Worm (Caenorhabditis elegans) whole organism, dauer: Measurements from ENCODE around the gene ifa-3.

Source experiments
- unc-62 ChIP-seq: sonication (generic microtip); optimal IDR thresholded peaks from 2 replicates; lab custom pipeline; 2017; ENCODE audit warnings: missing biosample characterization, missing genetic modification reagents, missing genetic modification characterization

The ifa-3 gene

DNA sequence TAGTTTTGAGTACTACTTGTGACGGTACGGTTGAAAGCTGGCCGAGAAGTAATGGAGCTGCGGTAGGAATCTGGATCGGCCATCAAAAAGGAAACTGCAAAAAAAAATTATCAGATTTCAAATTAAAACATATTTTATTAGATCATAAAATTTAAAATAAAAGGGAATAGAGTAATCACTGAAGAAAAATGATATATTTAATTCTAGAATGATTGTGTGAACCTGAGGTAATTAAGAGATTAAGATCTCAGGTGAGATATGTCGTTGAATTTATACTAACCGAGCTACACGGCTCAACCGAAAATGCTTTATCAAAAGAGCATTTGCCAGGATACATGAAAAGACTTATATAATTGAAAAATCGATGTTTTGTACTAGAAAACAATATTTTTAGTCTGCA, at the start of gene ifa-3:
Gene ifa-3 (minus strand): TSS at position 101 of the 400 bp plus-strand sequence.
- TF ChIP-seq unc-62 (GFP tag; lab: Kevin White, UChicago): no peak

DNA sequence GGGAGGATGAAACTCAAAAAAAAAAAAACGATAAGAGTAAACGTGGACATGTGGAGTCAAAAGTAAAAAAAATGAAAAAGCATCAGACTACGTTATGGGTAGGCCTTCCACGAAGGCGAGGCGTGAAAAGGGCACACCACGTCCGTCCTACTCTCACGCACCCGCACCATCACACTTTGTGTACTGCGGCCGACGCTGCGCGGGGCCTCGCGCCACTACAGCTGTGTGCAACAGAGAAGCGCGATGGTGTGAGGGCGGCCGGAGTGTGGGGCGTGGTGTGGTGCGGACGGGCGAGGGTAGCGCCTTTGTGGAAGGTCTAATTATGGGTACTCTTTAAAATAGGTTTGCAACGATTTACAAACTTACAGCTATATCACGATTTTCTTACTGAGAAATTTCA, 48.4 kb upstream of the ifa-3 start:
- no peak for TF ChIP-seq unc-62 (GFP tag; lab: Kevin White, UChicago)

- TF ChIP-seq unc-62 (GFP tag; lab: Kevin White, UChicago): no peak
Measured at ce11 chrX:16317629-16318028, 47.8 kb upstream of the ifa-3 start, which contains the start of gene T01B4.3. Gene T01B4.3, minus strand, starts transcription at chrX:16317729.

ce11 chrX:16309705-16310104, 39.8 kb upstream of the ifa-3 start:
- no peak for TF ChIP-seq unc-62 (GFP tag; lab: Kevin White, UChicago)

- no peak for TF ChIP-seq unc-62 (GFP tag; lab: Kevin White, UChicago)
Measured at ce11 chrX:16306164-16306563, 36.3 kb upstream of the ifa-3 start, which contains the start of gene twk-22. Gene twk-22, plus strand, starts transcription at chrX:16306464.

ce11 chrX:16300422-16300821, 30.6 kb upstream of the ifa-3 start:
- TF ChIP-seq unc-62 (GFP tag; lab: Kevin White, UChicago): no peak

- TF ChIP-seq unc-62 (GFP tag; lab: Kevin White, UChicago): no peak
Measured at ce11 chrX:16299859-16300258, 30.0 kb upstream of the ifa-3 start, which contains the start of gene twk-21. Gene twk-21, plus strand, starts transcription at chrX:16299892.

- no peak for TF ChIP-seq unc-62 (GFP tag; lab: Kevin White, UChicago)
Measured at ce11 chrX:16298173-16298572, 28.3 kb upstream of the ifa-3 start.

- TF ChIP-seq unc-62 (GFP tag; lab: Kevin White, UChicago): no peak
Measured at ce11 chrX:16297123-16297522, 27.3 kb upstream of the ifa-3 start.

- TF ChIP-seq unc-62 (GFP tag; lab: Kevin White, UChicago): no peak
Measured at ce11 chrX:16292933-16293332, 23.1 kb upstream of the ifa-3 start, which contains the start of gene F52E10.4. Gene F52E10.4, minus strand, starts transcription at chrX:16293033.

ce11 chrX:16290536-16290935, 20.7 kb upstream of the ifa-3 start:
- TF ChIP-seq unc-62 (GFP tag; lab: Kevin White, UChicago): no peak

DNA sequence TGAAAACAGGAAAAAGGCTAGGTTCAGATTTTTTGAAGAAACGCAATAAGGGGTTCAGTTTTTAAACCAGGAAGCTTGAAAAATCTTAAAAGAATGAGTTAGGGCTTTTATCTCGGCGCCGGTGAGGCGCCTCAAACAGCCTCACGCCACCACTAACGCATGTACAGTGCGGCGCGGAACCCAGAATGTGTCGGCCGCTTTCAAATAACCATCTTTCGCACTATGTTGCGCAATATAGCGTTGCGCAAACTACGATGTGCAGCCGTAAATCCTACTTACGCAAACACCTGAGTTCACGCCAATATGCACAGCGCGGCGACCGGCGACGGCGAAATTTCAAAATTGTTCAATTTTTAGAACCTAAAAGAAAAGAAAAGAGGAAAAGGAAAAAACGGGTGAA, 19.8 kb upstream of the ifa-3 start:
- TF ChIP-seq unc-62 (GFP tag; lab: Kevin White, UChicago): no peak

DNA sequence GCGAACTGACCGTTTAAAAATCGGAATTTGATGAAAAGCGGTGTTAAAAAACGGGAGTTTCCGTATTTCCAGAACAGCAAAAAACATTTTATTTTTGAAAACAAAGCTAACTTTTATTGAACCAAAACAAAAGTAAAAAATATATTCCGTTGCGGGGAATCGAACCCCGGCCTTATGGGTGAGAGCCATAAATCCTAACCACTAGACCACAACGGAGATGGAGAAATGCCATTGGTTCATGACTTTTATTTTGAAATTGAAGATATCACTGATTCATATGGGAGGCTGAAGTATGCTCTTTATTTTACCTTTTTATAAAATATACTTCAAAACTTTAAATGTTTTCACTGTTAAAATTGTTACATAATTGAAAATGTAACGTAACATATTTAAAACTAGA, 15.3 kb upstream of the ifa-3 start:
- no peak for TF ChIP-seq unc-62 (GFP tag; lab: Kevin White, UChicago)

DNA sequence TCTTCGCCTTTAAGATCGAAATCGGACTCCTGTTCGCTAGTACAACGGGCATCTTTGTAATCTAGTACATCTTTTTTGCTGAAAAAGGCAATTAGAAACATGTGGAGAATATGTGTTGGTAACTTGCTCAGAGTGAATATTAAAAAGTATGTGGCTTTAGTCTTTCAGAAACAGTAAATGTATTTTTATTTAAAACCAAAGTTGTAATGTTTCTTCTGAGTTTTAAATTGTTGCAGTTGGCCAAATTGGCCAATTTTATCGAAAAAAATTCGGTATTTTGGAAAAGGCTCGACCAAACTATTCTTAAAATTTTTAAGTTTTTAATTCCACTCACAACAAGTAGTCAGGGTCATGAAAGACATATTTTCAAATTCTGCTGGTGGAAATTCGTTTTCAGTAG, 13.2 kb upstream of the ifa-3 start, which contains the start of gene F52E10.2:
Gene F52E10.2 (minus strand): TSS at position 101 of the 400 bp plus-strand sequence.
- TF ChIP-seq unc-62 (GFP tag; lab: Kevin White, UChicago): no peak

- TF ChIP-seq unc-62 (GFP tag; lab: Kevin White, UChicago): no peak
Measured at ce11 chrX:16275255-16275813, 5.5 kb upstream of the ifa-3 start, which contains the start of gene sdc-1. Gene sdc-1, plus strand, starts transcription at chrX:16275763.

ce11 chrX:16271147-16271546, 1.3 kb upstream of the ifa-3 start:
- no peak for TF ChIP-seq unc-62 (GFP tag; lab: Kevin White, UChicago)

DNA sequence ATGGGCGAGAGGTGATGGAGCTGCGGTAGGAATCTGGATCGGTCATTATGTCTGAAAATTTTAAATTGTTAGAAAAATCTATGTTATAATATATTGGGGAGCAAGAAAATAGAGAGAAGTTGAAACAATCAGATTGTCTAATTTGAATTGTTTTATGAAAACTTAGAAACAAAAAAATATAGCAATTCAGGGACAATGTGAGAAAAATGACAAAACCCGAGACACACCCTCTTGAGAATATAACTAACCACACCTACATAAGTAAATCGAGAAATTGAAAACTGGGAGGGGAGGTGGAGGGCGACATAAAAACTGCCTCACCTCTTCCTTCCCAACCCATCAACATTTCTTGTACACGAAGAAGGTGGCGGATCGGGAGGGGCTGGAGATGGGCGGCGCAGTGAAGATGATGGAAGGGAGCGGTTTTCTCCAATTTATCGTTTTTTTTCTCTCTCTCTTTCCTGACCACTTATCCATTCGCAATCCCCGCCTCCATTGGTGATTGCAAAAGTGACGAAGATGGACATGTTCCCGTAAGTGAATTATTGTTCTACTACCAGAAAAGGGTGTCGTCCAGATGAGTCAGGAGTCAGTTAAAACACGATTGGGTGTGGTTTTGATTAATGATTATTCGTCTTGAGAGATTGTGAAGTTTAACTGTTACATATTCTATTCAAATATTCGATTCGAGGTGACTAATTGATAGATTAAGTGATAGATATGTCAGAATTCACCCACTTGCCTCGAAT, 4.1 kb downstream of the ifa-3 start, which contains the start of gene mua-6:
Gene mua-6 (minus strand): TSS at position 51 of the 749 bp plus-strand sequence.
- TF ChIP-seq unc-62 (GFP tag; lab: Kevin White, UChicago): no peak
